Worm (Caenorhabditis elegans) whole organism, young adult: ENCODE measurements around the gene arrd-24.

Experiments used
- B0019.2 ChIP-seq: fragments of 200-800 bp; sonication (Bioruptor generic); conservative IDR thresholded peaks from 2 replicates; pipeline ENCODE4 v1.3.6; 2022; ENCODE audit warnings: missing genetic modification reagents, missing genetic modification characterization, missing compliant biosample characterization
- B0035.1 ChIP-seq: sonication (generic microtip); optimal IDR thresholded peaks from 2 replicates; lab custom pipeline; 2016; ENCODE audit warnings: missing genetic modification characterization, mild to moderate bottlenecking, missing compliant biosample characterization, missing genotype, missing genetic modification reagents
- C06A6.2 ChIP-seq: fragments of 200-800 bp; sonication (Bioruptor generic); conservative IDR thresholded peaks from 2 replicates; pipeline ENCODE4 v1.3.6; 2022; ENCODE audit warnings: missing genetic modification characterization, missing compliant biosample characterization
- F39B2.1 ChIP-seq: fragments of 200-800 bp; sonication (Bioruptor generic); IDR thresholded peaks from 2 replicates; pipeline ENCODE4 v1.3.6; 2022; ENCODE audit warnings: missing genetic modification reagents, missing genetic modification characterization, missing compliant biosample characterization
- F49E8.2 ChIP-seq: sonication (generic microtip); optimal IDR thresholded peaks from 3 replicates; lab custom pipeline; 2017; ENCODE audit warnings: missing genetic modification characterization, mild to moderate bottlenecking, missing compliant biosample characterization, antibody characterized with exemption, moderate library complexity; ENCODE audit not compliant: insufficient read depth
- F57A8.1 ChIP-seq: fragments of 200-800 bp; sonication (Bioruptor generic); optimal IDR thresholded peaks from 2 replicates; lab custom pipeline; 2018; ENCODE audit warnings: mild to moderate bottlenecking, missing genetic modification characterization, moderate library complexity, missing compliant biosample characterization
- F57C9.4 ChIP-seq: sonication (generic microtip); optimal IDR thresholded peaks from 2 replicates; lab custom pipeline; 2017; ENCODE audit warnings: mild to moderate bottlenecking, missing genetic modification characterization, missing compliant biosample characterization
- K11D2.4 ChIP-seq: fragments of 200-800 bp; sonication (Bioruptor generic); IDR thresholded peaks from 2 replicates; pipeline ENCODE4 v1.3.6; 2022; ENCODE audit warnings: missing genetic modification reagents, missing genetic modification characterization, missing compliant biosample characterization
- K12H6.12 ChIP-seq: fragments of 200-800 bp; sonication (Bioruptor generic); optimal IDR thresholded peaks from 2 replicates; lab custom pipeline; 2018; ENCODE audit warnings: mild to moderate bottlenecking, missing genetic modification characterization, missing compliant biosample characterization
- T07F8.4 ChIP-seq: sonication (generic microtip); optimal IDR thresholded peaks from 2 replicates; lab custom pipeline; 2016; ENCODE audit warnings: mild to moderate bottlenecking, missing genetic modification characterization, moderate library complexity, missing compliant biosample characterization
- T26A5.8 ChIP-seq: sonication (generic microtip); optimal IDR thresholded peaks from 2 replicates; lab custom pipeline; 2016; ENCODE audit warnings: missing genetic modification characterization, missing compliant biosample characterization
- Y56A3A.18 ChIP-seq: fragments of 200-800 bp; sonication (Bioruptor generic); IDR thresholded peaks from 2 replicates; pipeline ENCODE4 v1.3.6; 2022; ENCODE audit warnings: missing genetic modification reagents, missing genetic modification characterization, missing compliant biosample characterization
- Y67H2A.10 ChIP-seq: fragments of 200-800 bp; sonication (Bioruptor generic); conservative IDR thresholded peaks from 2 replicates; pipeline ENCODE4 v1.3.6; 2022; ENCODE audit warnings: missing genetic modification reagents, missing genetic modification characterization, missing compliant biosample characterization
- Y79H2A.3 ChIP-seq: fragments of 200-800 bp; sonication (Bioruptor generic); conservative IDR thresholded peaks from 2 replicates; pipeline ENCODE4 v1.3.6; 2022; ENCODE audit warnings: missing genetic modification reagents, missing genetic modification characterization, missing compliant biosample characterization
- ZK185.1 ChIP-seq: sonication (generic microtip); optimal IDR thresholded peaks from 2 replicates; lab custom pipeline; 2016; ENCODE audit warnings: mild to moderate bottlenecking, missing genetic modification characterization, missing compliant biosample characterization; ENCODE audit not compliant: poor library complexity, severe bottlenecking
- attf-6 ChIP-seq: fragments of 200-800 bp; sonication (Bioruptor generic); IDR thresholded peaks from 2 replicates; pipeline ENCODE4 v1.3.6; 2022; ENCODE audit warnings: missing genetic modification reagents, missing genetic modification characterization, missing compliant biosample characterization
- cebp-1 ChIP-seq, 2 experiments: fragments of 200-800 bp in 1 of 2; sonication (Bioruptor generic) in 1 of 2; sonication (generic microtip) in 1 of 2; IDR thresholded peaks in 1 of 2; optimal IDR thresholded peaks in 1 of 2; 2 replicates each; pipeline versions ENCODE4 v1.3.6 to Lab custom; 2017 to 2022; ENCODE audit warnings: missing compliant biosample characterization in 2 of 2, missing genetic modification characterization in 2 of 2, mild to moderate bottlenecking in 1 of 2, missing genetic modification reagents in 1 of 2, moderate library complexity in 1 of 2
- dpl-1 ChIP-seq: fragments of 150-350 bp; optimal IDR thresholded peaks from 2 replicates; lab custom pipeline; 2014; ENCODE audit warnings: missing biosample characterization, missing genetic modification reagents, missing genetic modification characterization
- efl-1 ChIP-seq: fragments of 150-350 bp; optimal IDR thresholded peaks from 2 replicates; lab custom pipeline; 2014; ENCODE audit warnings: missing biosample characterization, missing genetic modification reagents, missing genetic modification characterization
- ekl-4 ChIP-seq: fragments of 200-800 bp; sonication (Bioruptor generic); IDR thresholded peaks from 2 replicates; pipeline ENCODE4 v1.3.6; 2022; ENCODE audit warnings: missing genetic modification reagents, missing genetic modification characterization, missing compliant biosample characterization
- fkh-3 ChIP-seq: sonication (generic microtip); optimal IDR thresholded peaks from 2 replicates; lab custom pipeline; 2016; ENCODE audit warnings: mild to moderate bottlenecking, missing genetic modification characterization, missing compliant biosample characterization
- gei-17 ChIP-seq: fragments of 200-800 bp; sonication (Bioruptor generic); optimal IDR thresholded peaks from 2 replicates; lab custom pipeline; 2018; ENCODE audit warnings: mild to moderate bottlenecking, missing genetic modification characterization, missing compliant biosample characterization
- hlh-12 ChIP-seq: sonication (generic microtip); optimal IDR thresholded peaks from 2 replicates; lab custom pipeline; 2016; ENCODE audit warnings: missing genetic modification characterization, missing compliant biosample characterization
- hmg-1.2 ChIP-seq: fragments of 200-800 bp; sonication (Bioruptor generic); IDR thresholded peaks from 2 replicates; pipeline ENCODE4 v1.3.6; 2022; ENCODE audit warnings: missing genetic modification reagents, missing genetic modification characterization, missing compliant biosample characterization
- hmg-20 ChIP-seq: fragments of 200-800 bp; sonication (Bioruptor generic); IDR thresholded peaks from 2 replicates; pipeline ENCODE4 v1.3.6; 2022; ENCODE audit warnings: missing genetic modification reagents, missing genetic modification characterization, missing compliant biosample characterization
- let-526 ChIP-seq: fragments of 200-800 bp; sonication (Bioruptor generic); IDR thresholded peaks from 2 replicates; pipeline ENCODE4 v1.3.6; 2022; ENCODE audit warnings: missing genetic modification reagents, missing genetic modification characterization, missing compliant biosample characterization
- let-607 ChIP-seq, 2 experiments: fragments of 200-800 bp in 1 of 2; sonication (Bioruptor generic) in 1 of 2; sonication (generic microtip) in 1 of 2; optimal IDR thresholded peaks; 2 replicates each; lab custom pipeline; 2016 to 2018; ENCODE audit warnings: mild to moderate bottlenecking in 2 of 2, missing compliant biosample characterization in 2 of 2, missing genetic modification characterization in 2 of 2, moderate library complexity in 2 of 2, missing genotype in 1 of 2
- lin-35 ChIP-seq, 3 experiments: fragments of 150-350 bp in 2 of 3; sonication (generic microtip) in 1 of 3; optimal IDR thresholded peaks; 2 replicates each; lab custom pipeline; 2014 to 2018; ENCODE audit warnings: missing biosample characterization in 3 of 3, missing genetic modification characterization in 3 of 3, missing genetic modification reagents in 3 of 3
- madf-3 ChIP-seq: fragments of 200-800 bp; sonication (Bioruptor generic); IDR thresholded peaks from 2 replicates; pipeline ENCODE4 v1.3.6; 2022; ENCODE audit warnings: missing genetic modification reagents, missing genetic modification characterization, missing compliant biosample characterization
- nhr-27 ChIP-seq: fragments of 200-800 bp; sonication (Bioruptor generic); optimal IDR thresholded peaks from 2 replicates; lab custom pipeline; 2018; ENCODE audit warnings: mild to moderate bottlenecking, missing genetic modification characterization, moderate library complexity, missing compliant biosample characterization
- nhr-80 ChIP-seq: sonication (generic microtip); optimal IDR thresholded peaks from 2 replicates; lab custom pipeline; 2016; ENCODE audit warnings: missing genetic modification characterization, missing compliant biosample characterization
- pbrm-1 ChIP-seq: fragments of 200-800 bp; sonication (Bioruptor generic); IDR thresholded peaks from 2 replicates; pipeline ENCODE4 v1.3.6; 2022; ENCODE audit warnings: missing genetic modification reagents, missing genetic modification characterization, missing compliant biosample characterization
- rcor-1 ChIP-seq: fragments of 200-800 bp; sonication (Bioruptor generic); IDR thresholded peaks from 2 replicates; pipeline ENCODE4 v1.3.6; 2022; ENCODE audit warnings: missing genetic modification reagents, missing genetic modification characterization, missing compliant biosample characterization
- rpc-1 ChIP-seq, 2 experiments: fragments of 150-350 bp in 1 of 2; sonication (generic microtip) in 1 of 2; optimal IDR thresholded peaks; 2 replicates each; lab custom pipeline; 2014 to 2018; ENCODE audit warnings: missing biosample characterization in 1 of 2, missing genetic modification characterization in 1 of 2, missing genetic modification reagents in 1 of 2, missing genotype in 1 of 2
- snpc-1.1 ChIP-seq: sonication (generic microtip); optimal IDR thresholded peaks from 2 replicates; lab custom pipeline; 2017; ENCODE audit warnings: missing genetic modification characterization, mild to moderate bottlenecking, missing compliant biosample characterization, antibody characterized with exemption, moderate library complexity, missing genotype, missing genetic modification reagents; ENCODE audit not compliant: insufficient read depth
- snpc-3.4 ChIP-seq: sonication (generic microtip); optimal IDR thresholded peaks from 2 replicates; lab custom pipeline; 2017; ENCODE audit warnings: missing genetic modification characterization, mild to moderate bottlenecking, missing compliant biosample characterization, antibody characterized with exemption, moderate library complexity, missing genotype, missing genetic modification reagents
- snpc-4 ChIP-seq, 5 experiments: fragments of 150-350 bp in 1 of 5; sonication (generic microtip) in 4 of 5; optimal IDR thresholded peaks; 2 replicates each; lab custom pipeline; 2014 to 2018; ENCODE audit warnings: missing genetic modification characterization in 5 of 5, missing biosample characterization in 3 of 5, antibody characterized with exemption in 2 of 5, mild to moderate bottlenecking in 2 of 5, missing compliant biosample characterization in 2 of 5, missing genotype in 2 of 5, moderate library complexity in 2 of 5, missing genetic modification reagents in 1 of 5
- tbp1 ChIP-seq: fragments of 200-800 bp; sonication (Bioruptor generic); optimal IDR thresholded peaks from 2 replicates; lab custom pipeline; 2018; ENCODE audit warnings: mild to moderate bottlenecking, missing genetic modification characterization, missing compliant biosample characterization
- unc-62 ChIP-seq: fragments of 150-350 bp; optimal IDR thresholded peaks from 2 replicates; lab custom pipeline; 2014; ENCODE audit warnings: missing biosample characterization, missing genetic modification reagents, missing genetic modification characterization
- ztf-25 ChIP-seq: fragments of 200-800 bp; sonication (Bioruptor generic); IDR thresholded peaks from 2 replicates; pipeline ENCODE4 v1.3.6; 2022; ENCODE audit warnings: missing genetic modification reagents, missing genetic modification characterization, missing compliant biosample characterization
- ztf-6 ChIP-seq: fragments of 200-800 bp; sonication (Bioruptor generic); IDR thresholded peaks from 2 replicates; pipeline ENCODE4 v1.3.6; 2022; ENCODE audit warnings: missing genetic modification reagents, missing genetic modification characterization, missing compliant biosample characterization

arrd-24 gene

DNA sequence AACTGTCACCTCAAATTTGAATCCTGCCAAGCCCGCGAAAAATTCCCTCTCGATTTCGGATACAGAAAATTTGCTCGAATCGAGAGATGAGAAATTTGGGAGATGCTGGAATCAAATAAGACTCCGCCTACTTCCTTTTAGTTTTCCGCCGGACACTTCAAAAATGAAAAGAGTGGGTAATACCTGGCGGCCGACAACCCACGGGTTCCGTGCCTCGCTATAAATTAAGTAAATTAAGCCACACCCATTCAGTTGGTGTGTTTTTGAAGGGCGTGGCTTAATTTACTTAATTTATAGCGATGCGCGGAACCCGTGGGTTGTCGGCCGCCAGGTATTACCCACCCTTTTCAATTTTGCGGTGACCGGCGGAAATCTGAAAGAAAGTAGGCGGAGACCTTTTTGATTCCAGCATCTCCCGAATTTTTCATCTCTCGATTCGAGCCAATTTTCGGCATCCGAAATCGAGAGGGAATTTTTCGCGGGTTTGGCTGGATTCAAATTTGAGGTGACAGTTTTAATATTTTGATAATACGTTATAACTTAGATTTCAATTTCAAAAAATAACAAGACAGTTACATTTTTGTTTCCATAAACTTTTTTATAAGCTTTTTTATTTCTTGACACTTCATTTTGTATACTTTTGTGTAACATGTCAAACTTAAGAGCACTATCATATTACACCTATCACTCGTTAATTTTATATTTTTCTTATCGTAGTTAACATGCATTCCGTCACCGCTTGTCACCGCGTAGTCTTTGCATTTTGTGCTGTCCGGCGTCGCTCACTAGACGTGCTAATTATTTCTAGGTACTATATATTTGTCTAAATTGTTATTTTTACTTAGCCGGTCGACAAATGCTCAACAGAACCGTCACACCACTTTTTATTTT lies 33.4 kb downstream of the arrd-24 start:
- no peak for TF ChIP-seq rpc-1 (optimal IDR thresholded peaks at IDR 0.05; lab: Kevin White, UChicago)
- TF ChIP-seq rpc-1 (tag; optimal IDR thresholded peaks at IDR 0.05; lab: Kevin White, UChicago), result peak; percentile 12
- TF ChIP-seq ZK185.1 (tag; lab: Kevin White, UChicago), result no peak
- 0 out of 2 replicates have a peak, but pooled peaks have one; percentile 31 for TF ChIP-seq Y56A3A.18
- peak; percentile 55 for TF ChIP-seq pbrm-1 (GFP tag; lab: Robert Waterston, UW)
- TF ChIP-seq Y79H2A.3 (GFP tag; lab: Robert Waterston, UW), result no peak
- 0 out of 2 replicates have a peak, but pooled peaks have one; percentile 41 for TF ChIP-seq F39B2.1 (GFP tag; lab: Robert Waterston, UW)
- TF ChIP-seq nhr-80, result peak; percentile 72
- 0 out of 2 replicates have a peak, but pooled peaks have one; percentile 5 for TF ChIP-seq rcor-1 (GFP tag; lab: Robert Waterston, UW)
- no peak for TF ChIP-seq fkh-3 (tag; lab: Kevin White, UChicago)
- no peak for TF ChIP-seq unc-62 (GFP tag; lab: Kevin White, UChicago)
- no peak for TF ChIP-seq madf-3 (GFP tag; lab: Robert Waterston, UW)
- 0 out of 2 replicates have a peak, but pooled peaks have one; percentile 6 for TF ChIP-seq ztf-25
- no peak for TF ChIP-seq T26A5.8
- TF ChIP-seq snpc-1.1 (tag; lab: Kevin White, UChicago), result peak; percentile 64
- TF ChIP-seq attf-6 (GFP tag; lab: Robert Waterston, UW), result peak; percentile 37; the same call in 1 of the 2 replicates
- TF ChIP-seq snpc-3.4 (tag; lab: Kevin White, UChicago), result peak; percentile 50
- TF ChIP-seq hmg-1.2 (GFP tag; lab: Robert Waterston, UW), result 0 out of 2 replicates have a peak, but pooled peaks have one; percentile 18
- TF ChIP-seq snpc-4 (GFP tag; optimal IDR thresholded peaks at IDR 0.05; lab: Kevin White, UChicago), result peak; percentile 71
- TF ChIP-seq snpc-4 (tag; optimal IDR thresholded peaks at IDR 0.05; lab: Kevin White, UChicago), result peak in 3 of 4 experiments; percentile 67 to 96 (median 94)
- TF ChIP-seq, all 124 proteins: peak for 12

DNA sequence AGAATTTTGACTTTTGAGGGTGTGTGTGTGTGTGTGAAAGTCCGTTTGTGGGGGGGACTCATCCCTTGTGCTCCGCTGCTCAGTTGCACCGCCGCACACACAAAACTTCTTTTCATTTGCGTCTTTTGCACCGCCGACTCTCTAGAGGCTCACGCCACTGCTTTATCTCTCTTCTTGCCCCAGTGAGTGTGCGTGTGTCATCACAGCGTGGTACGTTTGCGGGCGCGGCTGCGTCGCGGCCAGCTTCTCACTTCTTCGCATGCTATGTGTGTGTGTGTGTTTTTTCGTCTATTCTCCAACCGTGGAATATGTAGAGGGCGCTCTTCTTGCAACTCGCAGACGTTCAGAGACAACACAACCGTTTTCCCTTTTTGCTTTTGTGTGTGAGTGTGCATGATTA lies 34.8 kb downstream of the arrd-24 start:
- TF ChIP-seq nhr-80, result peak; percentile 2
- no peak for TF ChIP-seq ekl-4 (GFP tag; lab: Robert Waterston, UW)
- TF ChIP-seq C06A6.2 (GFP tag; lab: Robert Waterston, UW), result no peak
- no peak for TF ChIP-seq dpl-1 (GFP tag; lab: Kevin White, UChicago)
- no peak for TF ChIP-seq gei-17 (GFP tag; lab: Kevin White, UChicago)
- TF ChIP-seq let-607 (tag; optimal IDR thresholded peaks at IDR 0.05; lab: Kevin White, UChicago), result no peak
- TF ChIP-seq F57A8.1, result no peak
- TF ChIP-seq tbp1 (GFP tag; lab: Kevin White, UChicago), result no peak
- TF ChIP-seq lin-35 (GFP tag; optimal IDR thresholded peaks at IDR 0.05; lab: Kevin White, UChicago), result no peak
- no peak for TF ChIP-seq F49E8.2 (tag; lab: Kevin White, UChicago)
- TF ChIP-seq let-526 (GFP tag; lab: Robert Waterston, UW), result no peak
- TF ChIP-seq B0035.1 (tag; lab: Kevin White, UChicago), result no peak
- TF ChIP-seq ztf-6 (GFP tag; lab: Robert Waterston, UW), result no peak
- no peak for TF ChIP-seq F57C9.4 (tag; lab: Kevin White, UChicago)
- no peak for TF ChIP-seq hmg-20 (GFP tag; lab: Robert Waterston, UW)
- TF ChIP-seq hlh-12 (tag; lab: Kevin White, UChicago), result no peak
- TF ChIP-seq snpc-4 (GFP tag; optimal IDR thresholded peaks at IDR 0.05; lab: Kevin White, UChicago), result peak; percentile 85
- peak in 3 of 4 experiments; percentile 79 to 85 (median 83) for TF ChIP-seq snpc-4 (tag; optimal IDR thresholded peaks at IDR 0.05; lab: Kevin White, UChicago)
- TF ChIP-seq Y67H2A.10 (GFP tag; lab: Robert Waterston, UW), result no peak
- no peak for TF ChIP-seq ztf-25
- 0 out of 2 replicates have a peak, but pooled peaks have one; percentile 17 for TF ChIP-seq cebp-1 (GFP tag; IDR thresholded peaks at IDR 0.05; lab: Robert Waterston, UW)
- peak; percentile 63 for TF ChIP-seq cebp-1 (tag; optimal IDR thresholded peaks at IDR 0.05; lab: Kevin White, UChicago)
- no peak for TF ChIP-seq nhr-27 (tag; lab: Kevin White, UChicago)
- TF ChIP-seq madf-3 (GFP tag; lab: Robert Waterston, UW), result 0 out of 2 replicates have a peak, but pooled peaks have one; percentile 49
- no peak for TF ChIP-seq B0019.2 (GFP tag; lab: Robert Waterston, UW)
- TF ChIP-seq Y56A3A.18, result no peak
- TF ChIP-seq efl-1 (GFP tag; lab: Kevin White, UChicago), result no peak
- peak; percentile 84 for TF ChIP-seq K12H6.12
- 0 out of 2 replicates have a peak, but pooled peaks have one; percentile 54 for TF ChIP-seq K11D2.4 (GFP tag; lab: Robert Waterston, UW)
- TF ChIP-seq T07F8.4 (tag; lab: Kevin White, UChicago), result no peak
